Fruit fly (Drosophila melanogaster) whole organism, embryonic: Measurements from ENCODE around the gene PCID2.

ENCODE experiments used
- BEAF-32 ChIP-seq: fragments of 200-800 bp; sonication (Bioruptor generic); optimal IDR thresholded peaks from 3 replicates; lab custom pipeline; 2017; ENCODE audit warnings: missing biosample characterization, missing genetic modification characterization, mild to moderate bottlenecking, moderate library complexity, missing genetic modification reagents
- CG10274 ChIP-seq: fragments of 200-800 bp; sonication (Bioruptor generic); optimal IDR thresholded peaks from 3 replicates; lab custom pipeline; 2017; ENCODE audit warnings: missing biosample characterization, mild to moderate bottlenecking, missing genetic modification characterization
- CG11085 ChIP-seq: fragments of 200-800 bp; sonication (Bioruptor generic); IDR thresholded peaks from 2 replicates; pipeline ENCODE4 v1.3.6; 2022; ENCODE audit warnings: missing biosample characterization, missing genetic modification characterization
- CG11456 ChIP-seq: fragments of 200-800 bp; sonication (Bioruptor generic); IDR thresholded peaks from 3 replicates; pipeline ENCODE4 v1.3.6; 2022; ENCODE audit warnings: missing biosample characterization, missing genetic modification characterization
- CG13287 ChIP-seq: fragments of 200-800 bp; sonication (Bioruptor generic); IDR thresholded peaks from 2 replicates; pipeline ENCODE4 v1.3.6; 2022; ENCODE audit warnings: missing biosample characterization, missing genetic modification characterization; ENCODE audit not compliant: partially characterized antibody
- CG15514 ChIP-seq: fragments of 200-800 bp; sonication (Bioruptor generic); optimal IDR thresholded peaks from 3 replicates; lab custom pipeline; 2017; ENCODE audit warnings: missing biosample characterization, missing genetic modification characterization, mild to moderate bottlenecking, moderate library complexity, missing genetic modification reagents
- CG16815 ChIP-seq: fragments of 200-800 bp; sonication (Bioruptor generic); optimal IDR thresholded peaks from 3 replicates; lab custom pipeline; 2017; ENCODE audit warnings: missing biosample characterization, mild to moderate bottlenecking, missing genetic modification characterization
- CG17829 ChIP-seq: fragments of 200-800 bp; optimal IDR thresholded peaks from 2 replicates; lab custom pipeline; 2019; ENCODE audit warnings: missing biosample characterization, mild to moderate bottlenecking, missing genetic modification characterization, moderate library complexity
- CG18764 ChIP-seq: fragments of 200-800 bp; sonication (Bioruptor generic); optimal IDR thresholded peaks from 3 replicates; lab custom pipeline; 2016; ENCODE audit warnings: missing biosample characterization, missing genetic modification characterization
- CG31224 ChIP-seq: fragments of 200-800 bp; sonication (Bioruptor generic); IDR thresholded peaks from 2 replicates; pipeline ENCODE4 v1.3.6; 2022; ENCODE audit warnings: missing biosample characterization, missing genetic modification characterization
- CG31365 ChIP-seq: fragments of 200-800 bp; sonication (Bioruptor generic); optimal IDR thresholded peaks from 2 replicates; lab custom pipeline; 2018; ENCODE audit warnings: missing biosample characterization, mild to moderate bottlenecking, missing genetic modification characterization
- CG32767 ChIP-seq: fragments of 200-800 bp; sonication (Bioruptor generic); IDR thresholded peaks from 2 replicates; pipeline ENCODE4 v1.3.6; 2022; ENCODE audit warnings: missing biosample characterization, missing genetic modification characterization
- CG34224 ChIP-seq: fragments of 200-800 bp; sonication (Bioruptor generic); IDR thresholded peaks from 3 replicates; pipeline ENCODE4 v1.3.6; 2022; ENCODE audit warnings: missing biosample characterization, missing genetic modification characterization; ENCODE audit not compliant: partially characterized antibody
- CG4617 ChIP-seq: fragments of 200-800 bp; sonication (Bioruptor generic); optimal IDR thresholded peaks from 3 replicates; lab custom pipeline; 2016; ENCODE audit warnings: missing biosample characterization, missing genetic modification characterization, borderline replicate concordance
- CG4730 ChIP-seq: fragments of 200-800 bp; sonication (Bioruptor generic); IDR thresholded peaks from 2 replicates; pipeline ENCODE4 v1.3.6; 2022; ENCODE audit warnings: missing biosample characterization, missing genetic modification characterization
- CG5245 ChIP-seq: fragments of 200-800 bp; sonication (Bioruptor generic); optimal IDR thresholded peaks from 3 replicates; lab custom pipeline; 2016; ENCODE audit warnings: missing biosample characterization, missing genetic modification characterization
- CG6813 ChIP-seq: fragments of 200-800 bp; sonication (Bioruptor generic); optimal IDR thresholded peaks from 2 replicates; lab custom pipeline; 2017; ENCODE audit warnings: missing biosample characterization, missing genetic modification characterization, mild to moderate bottlenecking, moderate library complexity, missing genetic modification reagents
- CG7928 ChIP-seq: fragments of 200-800 bp; sonication (Bioruptor generic); optimal IDR thresholded peaks from 2 replicates; lab custom pipeline; 2017; ENCODE audit warnings: missing biosample characterization, mild to moderate bottlenecking, missing genetic modification characterization
- CG8290 ChIP-seq, 3 experiments: fragments of 200-800 bp; sonication (Bioruptor generic); optimal IDR thresholded peaks; 2 replicates each; lab custom pipeline; 2016 to 2019; ENCODE audit warnings: missing biosample characterization in 3 of 3, missing genetic modification characterization in 3 of 3, mild to moderate bottlenecking in 2 of 3, moderate library complexity in 1 of 3
- CG8359 ChIP-seq: fragments of 200-800 bp; sonication (Bioruptor generic); optimal IDR thresholded peaks from 2 replicates; lab custom pipeline; 2017; ENCODE audit warnings: missing biosample characterization, mild to moderate bottlenecking, missing genetic modification characterization, borderline replicate concordance
- CG9876 ChIP-seq: fragments of 200-800 bp; sonication (Bioruptor generic); optimal IDR thresholded peaks from 2 replicates; lab custom pipeline; 2016; ENCODE audit warnings: missing biosample characterization, missing genetic modification characterization
- Dad ChIP-seq: fragments of 200-800 bp; sonication (Bioruptor generic); optimal IDR thresholded peaks from 3 replicates; lab custom pipeline; 2016; ENCODE audit warnings: missing biosample characterization, missing genetic modification characterization
- Dfd ChIP-seq, 2 experiments: fragments of >200 bp; optimal IDR thresholded peaks; 2 replicates each; lab custom pipeline; 2017; ENCODE audit warnings: missing biosample characterization in 2 of 2, missing genetic modification characterization in 2 of 2
- H2.0 ChIP-seq: fragments of 200-800 bp; sonication (Bioruptor generic); IDR thresholded peaks from 2 replicates; pipeline ENCODE4 v1.3.6; 2022; ENCODE audit warnings: missing biosample characterization, missing genetic modification characterization
- HmgZ ChIP-seq: fragments of 200-800 bp; sonication (Bioruptor generic); optimal IDR thresholded peaks from 2 replicates; lab custom pipeline; 2018; ENCODE audit warnings: missing biosample characterization, mild to moderate bottlenecking, missing genetic modification characterization
- Kr ChIP-seq: fragments of 200-800 bp; sonication (Bioruptor generic); optimal IDR thresholded peaks from 2 replicates; lab custom pipeline; 2017; ENCODE audit warnings: missing biosample characterization, mild to moderate bottlenecking, missing genetic modification characterization
- Lim3 ChIP-seq: fragments of 200-800 bp; sonication (Bioruptor generic); IDR thresholded peaks from 2 replicates; pipeline ENCODE4 v1.3.6; 2022; ENCODE audit warnings: missing biosample characterization, missing genetic modification characterization
- MESR4 ChIP-seq: fragments of 200-800 bp; sonication (Bioruptor generic); optimal IDR thresholded peaks from 2 replicates; lab custom pipeline; 2018; ENCODE audit warnings: missing biosample characterization, mild to moderate bottlenecking, missing genetic modification characterization, moderate library complexity
- MTF-1 ChIP-seq: fragments of 200-800 bp; sonication (Bioruptor generic); optimal IDR thresholded peaks from 2 replicates; lab custom pipeline; 2018; ENCODE audit warnings: missing biosample characterization, mild to moderate bottlenecking, missing genetic modification characterization, borderline replicate concordance
- Myb ChIP-seq: fragments of 200-800 bp; sonication (Bioruptor generic); optimal IDR thresholded peaks from 2 replicates; lab custom pipeline; 2016; ENCODE audit warnings: missing biosample characterization, missing genetic modification characterization
- Oaz ChIP-seq: fragments of 200-800 bp; sonication (Bioruptor generic); IDR thresholded peaks from 2 replicates; pipeline ENCODE4 v1.3.6; 2022; ENCODE audit warnings: missing biosample characterization, missing genetic modification characterization
- Pdp1 ChIP-seq, 2 experiments: fragments of 200-800 bp; sonication (Bioruptor generic); optimal IDR thresholded peaks; 3 replicates each; lab custom pipeline; 2016; ENCODE audit warnings: missing biosample characterization in 2 of 2, missing genetic modification characterization in 2 of 2, mild to moderate bottlenecking in 1 of 2, moderate library complexity in 1 of 2
- Side ChIP-seq: fragments of 200-800 bp; sonication (Bioruptor generic); optimal IDR thresholded peaks from 2 replicates; lab custom pipeline; 2016; ENCODE audit warnings: missing biosample characterization, missing genetic modification characterization
- Spps ChIP-seq: fragments of 200-800 bp; sonication (Bioruptor generic); optimal IDR thresholded peaks from 2 replicates; lab custom pipeline; 2018; ENCODE audit warnings: missing biosample characterization, mild to moderate bottlenecking, missing genetic modification characterization
- bbx ChIP-seq: fragments of 200-800 bp; sonication (Bioruptor generic); IDR thresholded peaks from 2 replicates; pipeline ENCODE4 v1.3.6; 2022; ENCODE audit warnings: missing biosample characterization, missing genetic modification characterization; ENCODE audit not compliant: partially characterized antibody
- exex ChIP-seq: fragments of 200-800 bp; sonication (Bioruptor generic); optimal IDR thresholded peaks from 4 replicates; lab custom pipeline; 2018; ENCODE audit warnings: missing biosample characterization, mild to moderate bottlenecking, missing genetic modification characterization, moderate library complexity
- fd96Cb ChIP-seq: fragments of 200-800 bp; sonication (Bioruptor generic); optimal IDR thresholded peaks from 2 replicates; lab custom pipeline; 2018; ENCODE audit warnings: missing biosample characterization, mild to moderate bottlenecking, missing genetic modification characterization, moderate library complexity
- fru ChIP-seq: fragments of >200 bp; optimal IDR thresholded peaks from 2 replicates; lab custom pipeline; 2017
- gem ChIP-seq: fragments of 200-800 bp; sonication (Bioruptor generic); optimal IDR thresholded peaks from 2 replicates; lab custom pipeline; 2019; ENCODE audit warnings: missing biosample characterization, mild to moderate bottlenecking, missing genetic modification characterization, moderate library complexity
- her ChIP-seq: fragments of 200-800 bp; sonication (Bioruptor generic); optimal IDR thresholded peaks from 2 replicates; lab custom pipeline; 2016; ENCODE audit warnings: missing biosample characterization, missing genetic modification characterization
- inv ChIP-seq: fragments of 200-800 bp; sonication (Bioruptor generic); IDR thresholded peaks from 2 replicates; pipeline ENCODE4 v1.3.6; 2022; ENCODE audit warnings: missing biosample characterization, missing genetic modification characterization; ENCODE audit not compliant: partially characterized antibody
- jing ChIP-seq: fragments of 200-800 bp; sonication (Bioruptor generic); optimal IDR thresholded peaks from 2 replicates; lab custom pipeline; 2018; ENCODE audit warnings: missing biosample characterization, mild to moderate bottlenecking, missing genetic modification characterization
- lmd ChIP-seq: fragments of 200-800 bp; sonication (Bioruptor generic); IDR thresholded peaks from 2 replicates; pipeline ENCODE4 v1.3.6; 2022; ENCODE audit warnings: missing biosample characterization, missing genetic modification characterization
- lov ChIP-seq, 2 experiments: fragments of 200-800 bp in 1 of 2; fragments of >200 bp in 1 of 2; sonication (Bioruptor generic) in 1 of 2; IDR thresholded peaks in 1 of 2; optimal IDR thresholded peaks in 1 of 2; 2 replicates in 1 of 2; 3 replicates in 1 of 2; pipeline versions ENCODE4 v1.3.6 to Lab custom; 2017 to 2022; ENCODE audit warnings: missing biosample characterization in 1 of 2, missing genetic modification characterization in 1 of 2
- nerfin-2 ChIP-seq: fragments of 200-800 bp; sonication (Bioruptor generic); IDR thresholded peaks from 2 replicates; pipeline ENCODE4 v1.3.6; 2022; ENCODE audit warnings: missing biosample characterization, missing genetic modification characterization; ENCODE audit not compliant: partially characterized antibody
- prd ChIP-seq, 3 experiments: fragments of >200 bp in 2 of 3; fragments of 200-800 bp in 1 of 3; sonication (Bioruptor generic) in 1 of 3; optimal IDR thresholded peaks in 2 of 3; IDR thresholded peaks in 1 of 3; 2 replicates in 2 of 3; 3 replicates in 1 of 3; pipeline versions ENCODE4 v1.3.6 to Lab custom; 2017 to 2022; ENCODE audit warnings: missing biosample characterization in 1 of 3, missing genetic modification characterization in 1 of 3
- sim ChIP-seq: fragments of 200-800 bp; sonication (Bioruptor generic); IDR thresholded peaks from 2 replicates; pipeline ENCODE4 v1.3.6; 2022; ENCODE audit warnings: missing biosample characterization, missing genetic modification characterization
- vnd ChIP-seq: fragments of 200-800 bp; sonication (Bioruptor generic); IDR thresholded peaks from 3 replicates; pipeline ENCODE4 v1.3.6; 2022; ENCODE audit warnings: missing biosample characterization, missing genetic modification characterization; ENCODE audit not compliant: partially characterized antibody

PCID2 gene

DNA sequence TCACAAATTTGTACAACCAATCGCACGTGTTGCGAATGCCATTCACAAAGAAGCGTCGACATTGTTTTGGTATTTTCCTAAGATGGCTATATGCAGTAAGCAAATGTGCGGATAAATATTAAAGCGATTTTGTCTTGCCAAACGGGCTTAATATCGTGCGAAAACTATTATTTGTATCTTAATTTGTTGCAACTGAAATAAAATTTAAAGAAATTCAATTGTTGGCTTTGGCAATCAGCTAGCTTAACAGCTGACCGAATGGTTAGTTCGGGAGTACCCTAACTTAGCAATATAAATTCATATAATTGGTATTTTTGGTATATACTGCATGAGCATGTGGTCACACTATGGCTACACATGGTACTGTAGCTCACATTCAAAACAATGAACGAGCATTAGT lies 22.2 kb downstream of the PCID2 start, which contains the start of the genes RIOK1 and Polr3H (continued):
- TF ChIP-seq Oaz (GFP tag; lab: Robert Waterston, UW) (peak; percentile 27; the same call in 1 of the 2 replicates), Myb (GFP tag; lab: Kevin White, UChicago) (peak; percentile 37), CG18764 (GFP tag; lab: Kevin White, UChicago) (no peak), CG17829 (no peak), CG4617 (GFP tag; lab: Kevin White, UChicago) (peak; percentile 68), CG34224 (GFP tag; lab: Robert Waterston, UW) (no peak), BEAF-32 (GFP tag; lab: Kevin White, UChicago) (peak; percentile 50), exex (tag; lab: Kevin White, UChicago) (no peak), CG10274 (GFP tag; lab: Kevin White, UChicago) (no peak), CG32767 (GFP tag; lab: Robert Waterston, UW) (peak; percentile 11; the same call in 1 of the 2 replicates), lov (optimal IDR thresholded peaks at IDR 0.05; lab: Kevin White, UChicago) (no peak), lov (GFP tag; IDR thresholded peaks at IDR 0.05; lab: Robert Waterston, UW) (no peak), CG15514 (GFP tag; lab: Kevin White, UChicago) (peak; percentile 71), Pdp1 (GFP tag; optimal IDR thresholded peaks at IDR 0.05; lab: Kevin White, UChicago) (peak in 1 of 2 experiments; percentile 10), lmd (GFP tag; lab: Robert Waterston, UW) (peak; percentile 64), sim (GFP tag; lab: Robert Waterston, UW) (no peak), Kr (GFP tag; lab: Kevin White, UChicago) (no peak), bbx (GFP tag; lab: Robert Waterston, UW) (0 out of 2 replicates have a peak, but pooled peaks have one; percentile 30), CG31224 (GFP tag; lab: Robert Waterston, UW) (no peak), HmgZ (tag; lab: Kevin White, UChicago) (peak; percentile 74), Lim3 (GFP tag; lab: Robert Waterston, UW) (no peak), fru (lab: Kevin White, UChicago) (no peak), CG11085 (GFP tag; lab: Robert Waterston, UW) (no peak), jing (GFP tag; lab: Kevin White, UChicago) (peak; percentile 6), Dfd (GFP tag; optimal IDR thresholded peaks at IDR 0.05; lab: Kevin White, UChicago) (no peak), vnd (GFP tag; lab: Robert Waterston, UW) (no peak), CG8359 (GFP tag; lab: Kevin White, UChicago) (no peak), CG7928 (GFP tag; lab: Kevin White, UChicago) (no peak), MTF-1 (no peak), Dad (GFP tag; lab: Kevin White, UChicago) (peak; percentile 52), CG13287 (peak; percentile 55; the same call in 1 of the 2 replicates), prd (optimal IDR thresholded peaks at IDR 0.05; lab: Kevin White, UChicago) (no peak), prd (GFP tag; IDR thresholded peaks at IDR 0.05; lab: Robert Waterston, UW) (peak; percentile 67), CG4730 (GFP tag; lab: Robert Waterston, UW) (peak; percentile 23; the same call in 1 of the 2 replicates), H2.0 (GFP tag; lab: Robert Waterston, UW) (peak; percentile 74), CG6813 (GFP tag; lab: Kevin White, UChicago) (no peak), nerfin-2 (no peak), inv (no peak), CG16815 (GFP tag; lab: Kevin White, UChicago) (no peak), gem (tag; lab: Kevin White, UChicago) (no peak), CG31365 (tag; lab: Kevin White, UChicago) (no peak), CG8290 (GFP tag; optimal IDR thresholded peaks at IDR 0.05; lab: Kevin White, UChicago) (peak; percentile 31), CG8290 (tag; optimal IDR thresholded peaks at IDR 0.05; lab: Kevin White, UChicago) (no peak), Spps (tag; lab: Kevin White, UChicago) (peak; percentile 27), CG11456 (GFP tag; lab: Robert Waterston, UW) (peak; percentile 55; the same call in 1 of the 3 replicates), CG9876 (GFP tag; lab: Kevin White, UChicago) (peak; percentile 30), her (peak; percentile 63), Side (GFP tag; lab: Kevin White, UChicago) (peak; percentile 64), CG5245 (GFP tag; lab: Kevin White, UChicago) (peak; percentile 47), MESR4 (GFP tag; lab: Kevin White, UChicago) (peak; percentile 15), fd96Cb (peak; percentile 35)
